Worm (Caenorhabditis elegans) whole organism, late embryonic: Measurements from ENCODE around the gene T21B6.3.

ENCODE experiments used
- ceh-48 ChIP-seq: sonication (generic microtip); optimal IDR thresholded peaks from 2 replicates; lab custom pipeline; 2016; ENCODE audit warnings: missing genetic modification characterization, inconsistent platforms, missing compliant biosample characterization
- fax-1 ChIP-seq: sonication (generic microtip); optimal IDR thresholded peaks from 2 replicates; lab custom pipeline; 2016; ENCODE audit warnings: missing genotype, missing genetic modification characterization, missing compliant biosample characterization
- pha-4 ChIP-seq: fragments of 150-350 bp; optimal IDR thresholded peaks from 2 replicates; lab custom pipeline; 2018; ENCODE audit warnings: missing biosample characterization, missing genetic modification reagents, missing genetic modification characterization

ce11 chrX:10953834-10954233 lies 5.1 kb upstream of the T21B6.3 start, which contains the start of gene pbo-4:
- TF ChIP-seq fax-1 (tag; lab: Kevin White, UChicago) (no peak), pha-4 (tag; lab: Kevin White, UChicago) (no peak), ceh-48 (tag; lab: Kevin White, UChicago) (no peak)
